Worm (Caenorhabditis elegans): ENCODE measurements around the gene atf-4.

The atf-4 gene

DNA sequence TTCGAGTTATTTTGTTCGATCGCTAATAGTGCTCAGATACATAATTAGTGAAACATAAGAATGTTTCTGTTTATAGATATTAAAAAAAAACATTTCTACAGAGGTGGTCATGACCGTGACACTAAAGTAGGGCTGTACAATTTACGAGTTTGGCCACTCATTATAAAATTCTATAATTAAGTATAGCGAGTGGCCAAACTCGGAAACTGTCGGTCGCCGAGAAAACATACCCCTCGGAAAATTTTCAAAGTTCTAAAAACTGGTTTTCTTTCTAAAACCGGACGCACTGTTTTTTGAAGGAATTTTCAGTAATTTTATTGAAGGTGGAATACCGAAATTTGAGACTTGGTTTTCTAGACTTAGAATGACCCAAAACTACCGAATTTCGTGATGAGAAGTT is 4.9 kb downstream of the atf-4 start:
- no peak for TF ChIP-seq ztf-23 (GFP tag; IDR thresholded peaks at IDR 0.05)
- no peak for TF ChIP-seq T22C8.4 (GFP tag; IDR thresholded peaks at IDR 0.05)
- no peak for TF ChIP-seq ref-1 (GFP tag; conservative IDR thresholded peaks at IDR 0.05)
- no peak for TF ChIP-seq cog-1 (tag; optimal IDR thresholded peaks at IDR 0.05)
- TF ChIP-seq flt-1 (GFP tag; IDR thresholded peaks at IDR 0.05), result no peak
- TF ChIP-seq klf-2 (GFP tag; conservative IDR thresholded peaks at IDR 0.05), result no peak
- TF ChIP-seq med-1 (GFP tag; optimal IDR thresholded peaks at IDR 0.05; ENCODE audit: insufficient read depth), result no peak
- no peak for TF ChIP-seq tab-1 (GFP tag; IDR thresholded peaks at IDR 0.05)
- no peak for TF ChIP-seq ztf-29 (GFP tag; IDR thresholded peaks at IDR 0.05)

DNA sequence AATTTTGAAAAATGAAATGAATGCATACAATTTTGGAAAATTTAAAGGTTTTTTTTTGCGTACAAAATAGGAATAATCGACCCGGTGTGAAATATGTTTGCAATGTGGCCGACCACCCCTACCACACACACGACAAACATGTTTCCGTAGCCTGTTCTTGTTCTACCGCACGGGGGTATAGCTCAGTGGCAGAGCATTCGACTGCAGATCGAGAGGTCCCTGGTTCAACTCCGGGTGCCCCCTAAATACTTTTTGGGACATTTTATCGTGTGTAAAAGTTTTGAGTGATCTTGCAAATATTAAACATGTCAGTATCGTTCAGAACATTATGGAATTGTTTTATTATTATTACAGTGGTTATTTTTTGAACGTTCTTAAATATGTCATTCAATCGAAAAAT is 5.9 kb downstream of the atf-4 start:
- TF ChIP-seq T22C8.4 (GFP tag; IDR thresholded peaks at IDR 0.05) (peak; percentile 76), tab-1 (GFP tag; IDR thresholded peaks at IDR 0.05) (peak; percentile 96), ztf-29 (GFP tag; IDR thresholded peaks at IDR 0.05) (peak; percentile 84), cog-1 (tag; optimal IDR thresholded peaks at IDR 0.05) (peak; percentile 67), ref-1 (GFP tag; conservative IDR thresholded peaks at IDR 0.05) (peak; percentile 82), klf-2 (GFP tag; conservative IDR thresholded peaks at IDR 0.05) (peak; percentile 86), ztf-23 (GFP tag; IDR thresholded peaks at IDR 0.05) (peak; percentile 88), flt-1 (GFP tag; IDR thresholded peaks at IDR 0.05) (peak; percentile 95), med-1 (GFP tag; optimal IDR thresholded peaks at IDR 0.05; ENCODE audit: insufficient read depth) (peak; percentile 45)

DNA sequence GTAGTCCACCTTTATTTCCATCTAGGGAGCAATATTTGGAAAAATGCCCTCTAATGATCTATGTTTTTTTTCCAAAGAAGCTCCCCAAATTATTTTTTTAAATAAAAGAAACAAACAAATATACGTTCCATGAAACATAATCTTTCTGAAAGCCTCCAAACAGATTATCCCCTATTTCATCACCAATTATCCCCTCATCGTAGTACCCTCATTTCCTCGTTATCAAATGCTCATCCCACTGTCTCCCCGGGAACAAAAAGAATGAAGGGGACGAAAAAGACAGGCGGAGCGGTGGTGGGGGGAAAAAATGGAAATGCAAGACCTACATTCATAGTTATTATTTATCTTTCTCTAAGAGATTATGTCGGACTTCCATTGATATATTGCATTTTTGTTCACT is 13.2 kb downstream of the atf-4 start:
- TF ChIP-seq T22C8.4 (GFP tag; IDR thresholded peaks at IDR 0.05) (no peak), cog-1 (tag; optimal IDR thresholded peaks at IDR 0.05) (no peak)

DNA sequence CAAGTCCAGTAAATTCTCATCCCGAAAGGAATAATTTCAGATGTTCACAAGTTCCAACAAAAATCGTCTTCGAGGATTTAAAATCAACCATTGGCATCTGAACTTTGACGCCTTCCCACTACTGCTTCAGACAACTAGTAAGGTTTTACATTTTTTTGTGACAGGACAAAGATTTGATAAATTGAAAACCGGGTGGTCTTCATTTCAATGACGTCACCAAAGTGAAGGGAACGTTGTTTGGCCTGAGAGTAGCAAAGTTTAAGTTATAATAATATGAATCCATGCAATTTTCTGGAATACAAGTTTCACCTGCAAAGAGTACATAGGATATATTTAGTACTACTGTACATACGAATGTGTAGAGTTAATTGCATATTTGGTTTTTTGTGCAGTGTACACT is 16.4 kb downstream of the atf-4 start:
- TF ChIP-seq cog-1 (tag; optimal IDR thresholded peaks at IDR 0.05) (no peak), ref-1 (GFP tag; conservative IDR thresholded peaks at IDR 0.05) (no peak), ztf-23 (GFP tag; IDR thresholded peaks at IDR 0.05) (no peak), tab-1 (GFP tag; IDR thresholded peaks at IDR 0.05) (no peak)

DNA sequence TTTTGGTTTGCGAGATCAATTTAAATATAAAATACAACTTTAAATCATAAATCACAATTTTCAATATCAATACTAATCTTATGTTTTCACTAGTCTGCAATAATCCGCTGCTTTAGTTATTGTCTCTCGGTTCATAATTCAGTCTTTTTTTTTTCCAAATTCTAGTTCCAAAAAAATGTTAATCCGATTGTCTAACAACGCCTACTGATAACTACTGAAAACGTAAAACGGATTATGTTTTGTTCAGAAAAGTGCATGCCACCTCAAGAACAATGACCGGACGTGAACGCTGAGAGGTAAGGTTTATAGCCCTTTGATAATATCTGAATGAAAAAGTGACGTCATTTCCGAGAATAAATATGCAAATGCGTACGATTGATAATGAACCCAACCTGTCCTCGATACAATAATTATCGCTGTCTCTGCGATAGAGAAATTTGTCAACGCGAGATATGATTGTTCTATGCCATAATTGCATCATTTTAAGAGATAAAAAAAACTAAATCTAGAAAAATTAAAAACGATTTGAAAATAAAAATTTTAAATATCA is 17.3 kb downstream of the atf-4 start, which contains the start of gene sprr-2:
Gene sprr-2, plus strand, starts transcription at position 248 of the 550 bp plus-strand sequence.
- TF ChIP-seq ref-1 (GFP tag; conservative IDR thresholded peaks at IDR 0.05) (no peak), med-1 (GFP tag; optimal IDR thresholded peaks at IDR 0.05; ENCODE audit: insufficient read depth) (no peak), flt-1 (GFP tag; IDR thresholded peaks at IDR 0.05) (no peak), cog-1 (tag; optimal IDR thresholded peaks at IDR 0.05) (no peak), klf-2 (GFP tag; conservative IDR thresholded peaks at IDR 0.05) (no peak), ztf-29 (GFP tag; IDR thresholded peaks at IDR 0.05) (no peak), tab-1 (GFP tag; IDR thresholded peaks at IDR 0.05) (no peak), ztf-23 (GFP tag; IDR thresholded peaks at IDR 0.05) (no peak), T22C8.4 (GFP tag; IDR thresholded peaks at IDR 0.05) (no peak)

DNA sequence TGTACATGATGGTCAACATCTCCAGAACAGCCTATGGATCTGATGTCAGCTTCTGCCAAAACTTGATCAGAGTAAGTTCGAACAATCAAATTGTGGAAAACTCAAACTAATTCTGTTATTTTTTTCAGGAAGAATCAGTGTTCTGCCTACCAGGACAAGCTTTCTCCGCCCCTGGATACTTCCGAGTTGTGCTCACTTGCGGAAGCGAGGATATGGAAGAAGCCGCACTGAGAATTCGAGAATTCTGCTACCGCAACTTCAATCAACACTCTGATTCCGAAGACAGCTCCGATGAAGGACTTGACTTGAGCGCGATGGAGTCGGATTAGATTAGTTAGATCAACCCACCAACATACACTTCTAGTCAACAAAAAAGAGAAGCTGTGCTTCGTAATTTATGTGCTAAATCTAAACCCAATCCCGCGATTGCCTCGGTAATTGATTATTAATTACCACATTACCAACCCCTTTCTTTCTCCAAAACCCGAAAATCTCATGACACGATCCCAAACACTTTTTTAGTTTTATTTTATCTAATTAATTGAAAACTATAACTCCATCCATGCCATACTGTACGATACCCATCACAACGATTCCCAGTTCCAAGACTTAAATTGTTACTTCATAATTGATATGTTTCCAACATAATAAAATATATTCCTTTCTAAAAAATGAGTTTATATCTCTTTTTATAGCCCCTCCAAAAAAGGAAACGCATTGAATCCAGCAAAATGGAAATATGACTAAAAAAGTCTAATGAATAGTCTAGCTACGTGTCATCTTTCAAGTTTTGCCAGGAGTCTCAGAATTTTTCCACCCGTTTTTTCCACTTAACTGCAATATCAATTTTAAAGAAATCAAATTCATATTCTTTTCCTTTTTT is 18.1 kb downstream of the atf-4 start:
- TF ChIP-seq klf-2 (GFP tag; conservative IDR thresholded peaks at IDR 0.05) (no peak), cog-1 (tag; optimal IDR thresholded peaks at IDR 0.05) (no peak), T22C8.4 (GFP tag; IDR thresholded peaks at IDR 0.05) (no peak), ztf-29 (GFP tag; IDR thresholded peaks at IDR 0.05) (no peak), med-1 (GFP tag; optimal IDR thresholded peaks at IDR 0.05; ENCODE audit: insufficient read depth) (no peak), ztf-23 (GFP tag; IDR thresholded peaks at IDR 0.05) (no peak), tab-1 (GFP tag; IDR thresholded peaks at IDR 0.05) (no peak), flt-1 (GFP tag; IDR thresholded peaks at IDR 0.05) (no peak), ref-1 (GFP tag; conservative IDR thresholded peaks at IDR 0.05) (no peak)

DNA sequence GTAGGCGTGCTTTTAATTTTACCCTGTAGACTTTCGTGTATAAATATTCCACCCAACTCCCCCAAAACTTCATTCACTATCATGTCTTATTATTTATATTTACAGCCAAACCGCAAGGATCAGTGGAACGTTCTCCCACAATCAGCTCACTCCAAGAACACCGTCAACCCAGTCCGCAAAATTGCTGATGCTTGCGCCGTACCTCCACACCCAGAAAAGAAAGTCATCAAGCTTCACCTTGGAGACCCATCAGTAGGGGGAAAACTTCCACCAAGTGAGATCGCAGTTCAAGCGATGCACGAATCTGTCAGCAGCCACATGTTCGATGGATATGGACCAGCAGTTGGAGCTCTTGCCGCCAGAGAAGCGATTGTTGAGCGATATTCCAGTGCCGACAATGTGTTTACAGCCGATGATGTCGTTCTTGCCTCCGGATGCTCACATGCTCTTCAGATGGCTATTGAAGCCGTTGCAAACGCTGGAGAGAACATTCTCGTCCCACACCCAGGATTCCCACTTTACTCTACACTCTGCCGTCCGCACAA is 19.3 kb downstream of the atf-4 start:
- no peak for TF ChIP-seq T22C8.4 (GFP tag; IDR thresholded peaks at IDR 0.05)
- TF ChIP-seq ztf-23 (GFP tag; IDR thresholded peaks at IDR 0.05), result no peak

DNA sequence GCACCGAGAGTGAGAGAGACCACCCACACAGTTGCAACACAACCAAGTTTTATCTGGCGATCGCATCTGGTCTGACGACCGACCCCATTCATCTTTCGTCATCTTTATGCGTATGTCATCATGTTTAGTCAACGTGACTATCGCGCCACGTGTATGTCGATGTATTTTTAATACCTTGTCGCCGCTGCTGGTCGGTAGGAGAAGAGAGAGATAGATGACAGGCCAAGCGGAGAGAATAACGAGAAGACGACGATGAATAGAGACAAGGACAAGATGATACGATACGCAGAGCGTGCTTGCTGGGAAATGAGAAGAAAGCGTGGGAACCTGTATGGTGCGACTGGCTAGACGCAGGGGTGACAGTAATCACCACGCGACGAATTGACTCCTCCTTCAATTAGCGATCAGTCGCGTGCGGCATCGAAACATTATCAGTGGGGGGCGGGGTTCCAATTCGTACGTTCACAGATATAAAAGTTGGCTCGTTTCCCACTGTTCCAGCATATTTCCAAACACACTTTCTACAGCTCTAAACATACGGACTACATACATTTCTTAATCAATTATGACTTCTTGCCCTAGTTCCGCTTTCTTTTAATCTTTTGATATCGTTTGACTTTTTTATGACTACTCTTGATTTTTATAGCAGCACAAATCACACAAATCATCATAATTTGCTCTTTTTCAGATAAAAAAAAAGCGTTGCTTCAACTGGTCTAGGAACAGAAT is 20.1 kb downstream of the atf-4 start, which contains the start of gene tatn-1:
Gene tatn-1, plus strand, starts transcription at position 689 of the 729 bp plus-strand sequence.
- TF ChIP-seq med-1 (GFP tag; optimal IDR thresholded peaks at IDR 0.05; ENCODE audit: insufficient read depth), result no peak
- TF ChIP-seq ztf-23 (GFP tag; IDR thresholded peaks at IDR 0.05), result no peak
- TF ChIP-seq klf-2 (GFP tag; conservative IDR thresholded peaks at IDR 0.05), result no peak
- peak; percentile 65 for TF ChIP-seq cog-1 (tag; optimal IDR thresholded peaks at IDR 0.05)
- no peak for TF ChIP-seq ref-1 (GFP tag; conservative IDR thresholded peaks at IDR 0.05)

DNA sequence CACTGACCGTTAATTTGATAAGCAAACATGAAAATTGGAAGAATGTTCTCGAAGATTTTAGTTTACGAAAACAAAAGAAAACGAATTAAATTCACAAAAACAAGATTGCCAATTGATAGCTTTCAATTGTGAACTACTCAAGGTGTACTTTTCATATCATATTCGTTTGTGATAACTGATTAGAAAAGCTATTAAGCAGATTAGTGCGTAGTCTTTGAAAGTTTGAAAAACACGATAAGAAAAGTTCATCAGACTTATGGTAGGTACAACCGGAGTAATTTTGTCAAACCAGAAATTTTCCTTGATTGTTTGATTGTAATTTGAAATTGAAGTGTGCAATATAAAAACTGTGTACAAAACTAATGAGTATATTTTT is 23.1 kb downstream of the atf-4 start:
- no peak for TF ChIP-seq T22C8.4 (GFP tag; IDR thresholded peaks at IDR 0.05)
- TF ChIP-seq flt-1 (GFP tag; IDR thresholded peaks at IDR 0.05), result no peak
- TF ChIP-seq ztf-23 (GFP tag; IDR thresholded peaks at IDR 0.05), result no peak
- TF ChIP-seq tab-1 (GFP tag; IDR thresholded peaks at IDR 0.05), result no peak
- no peak for TF ChIP-seq med-1 (GFP tag; optimal IDR thresholded peaks at IDR 0.05; ENCODE audit: insufficient read depth)

All from whole organism, midembryonic.